Worm (Caenorhabditis elegans) whole organism, L4/young adult: ENCODE data around the gene R08C7.1.

Experiments
- W03F9.2 ChIP-seq: fragments of 150-350 bp; optimal IDR thresholded peaks from 2 replicates; lab custom pipeline; 2014; ENCODE audit warnings: missing biosample characterization, missing genetic modification characterization
- him-1 ChIP-seq: sonication (generic microtip); optimal IDR thresholded peaks from 2 replicates; lab custom pipeline; 2016; ENCODE audit warnings: missing genotype, missing genetic modification reagents, missing genetic modification characterization, missing compliant biosample characterization

DNA sequence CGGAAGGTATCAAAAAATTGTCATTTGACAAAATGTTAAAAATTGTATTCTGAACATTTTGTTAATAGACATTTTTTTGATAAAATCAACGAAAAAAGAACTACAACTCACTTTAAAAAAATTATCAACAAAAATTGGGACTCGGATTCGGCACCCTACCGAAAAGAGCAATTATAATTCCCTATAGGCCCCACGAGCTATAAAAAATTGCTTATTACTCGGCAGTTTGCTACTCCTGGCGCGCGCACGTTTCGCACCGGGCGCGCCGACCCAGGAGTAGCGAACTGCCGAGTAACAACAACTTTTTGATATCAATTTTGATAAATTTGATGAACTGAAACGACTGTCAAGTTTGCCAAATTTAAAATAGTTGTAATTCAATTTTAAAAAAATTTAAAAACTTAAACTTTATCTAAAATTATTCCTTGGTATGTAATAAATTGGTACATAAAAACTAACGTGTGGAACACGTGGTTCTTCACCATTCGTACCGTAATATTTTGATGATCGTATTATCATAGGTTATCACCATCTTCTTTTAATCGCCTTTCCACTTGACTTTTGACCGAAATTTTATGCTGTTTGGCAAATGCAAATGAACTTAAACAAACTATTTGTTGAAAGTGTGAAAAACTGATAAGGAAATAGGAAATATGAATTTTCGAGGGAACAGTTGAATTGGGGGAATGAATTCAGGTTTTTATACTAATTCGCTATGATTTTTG is 23.8 kb downstream of the R08C7.1 start:
- no peak for TF ChIP-seq him-1 (tag; lab: Kevin White, UChicago)
- TF ChIP-seq W03F9.2, result no peak
